Worm (Caenorhabditis elegans): ENCODE results near the gene C55A6.3.

ce11 chrV:11532964-11533363 is 19.6 kb upstream of the C55A6.3 start:
- TF ChIP-seq F13C5.2 (tag; optimal IDR thresholded peaks at IDR 0.05): no peak
- no peak for TF ChIP-seq ceh-36 (tag; optimal IDR thresholded peaks at IDR 0.05)
- no peak for TF ChIP-seq ama-1 (optimal IDR thresholded peaks at IDR 0.05)
- no peak for TF ChIP-seq B0310.2 (tag; optimal IDR thresholded peaks at IDR 0.05)
- no peak for TF ChIP-seq hmg-4 (GFP tag; optimal IDR thresholded peaks at IDR 0.05)
- no peak for TF ChIP-seq hmbx-1 (tag; optimal IDR thresholded peaks at IDR 0.05)
- TF ChIP-seq aly-1 (tag; optimal IDR thresholded peaks at IDR 0.05): no peak
- TF ChIP-seq flt-1 (GFP tag; IDR thresholded peaks at IDR 0.05): no peak
- TF ChIP-seq ceh-13 (GFP tag; optimal IDR thresholded peaks at IDR 0.05): no peak
